Worm (Caenorhabditis elegans) whole organism, L1 larva: Measurements from ENCODE around the gene srh-136.

Experiments
- ceh-90 ChIP-seq: sonication (generic microtip); optimal IDR thresholded peaks from 2 replicates; lab custom pipeline; 2016; ENCODE audit warnings: missing genetic modification characterization, missing compliant biosample characterization
- egl-27 ChIP-seq, 2 experiments: fragments of 150-350 bp in 1 of 2; sonication (generic microtip); optimal IDR thresholded peaks; 3 replicates each; lab custom pipeline; 2017 to 2018; ENCODE audit warnings: missing biosample characterization in 2 of 2, missing genetic modification characterization in 2 of 2, missing genetic modification reagents in 2 of 2
- nhr-28 ChIP-seq: fragments of 150-350 bp; optimal IDR thresholded peaks from 2 replicates; lab custom pipeline; 2014; ENCODE audit warnings: missing biosample characterization, missing genetic modification characterization
- nhr-77 ChIP-seq: fragments of 150-350 bp; optimal IDR thresholded peaks from 2 replicates; lab custom pipeline; 2014; ENCODE audit warnings: missing biosample characterization, missing genetic modification characterization
- nhr-90 ChIP-seq: sonication (generic microtip); optimal IDR thresholded peaks from 2 replicates; lab custom pipeline; 2016; ENCODE audit warnings: mild to moderate bottlenecking, missing genetic modification characterization, missing compliant biosample characterization; ENCODE audit not compliant: poor library complexity

DNA sequence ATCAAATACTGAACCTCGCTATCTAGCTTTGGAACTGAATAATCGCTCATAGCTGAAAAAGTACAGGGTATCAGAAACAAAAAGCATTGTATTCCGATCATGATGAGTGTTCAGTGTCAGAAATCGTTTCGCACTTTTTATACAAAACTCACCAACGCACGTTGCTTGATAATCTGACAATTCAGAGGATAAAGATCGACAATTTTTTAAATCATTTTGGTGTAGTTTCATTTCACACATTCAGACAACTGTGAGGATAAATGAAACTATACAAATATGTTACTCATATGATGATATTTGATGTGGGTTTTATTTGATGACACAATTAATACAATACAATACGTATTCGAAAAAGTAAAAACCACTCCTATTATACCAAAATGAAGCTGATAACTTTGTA is 14.4 kb downstream of the srh-136 start, which contains the start of gene F57E7.2:
- TF ChIP-seq nhr-90 (tag; lab: Kevin White, UChicago) (no peak), egl-27 (tag; optimal IDR thresholded peaks at IDR 0.05; lab: Kevin White, UChicago) (no peak), nhr-28 (tag; lab: Kevin White, UChicago) (no peak), nhr-77 (tag; lab: Kevin White, UChicago) (no peak), ceh-90 (no peak)
